Worm (Caenorhabditis elegans): ENCODE measurements around the gene set-16.

Gene set-16

DNA sequence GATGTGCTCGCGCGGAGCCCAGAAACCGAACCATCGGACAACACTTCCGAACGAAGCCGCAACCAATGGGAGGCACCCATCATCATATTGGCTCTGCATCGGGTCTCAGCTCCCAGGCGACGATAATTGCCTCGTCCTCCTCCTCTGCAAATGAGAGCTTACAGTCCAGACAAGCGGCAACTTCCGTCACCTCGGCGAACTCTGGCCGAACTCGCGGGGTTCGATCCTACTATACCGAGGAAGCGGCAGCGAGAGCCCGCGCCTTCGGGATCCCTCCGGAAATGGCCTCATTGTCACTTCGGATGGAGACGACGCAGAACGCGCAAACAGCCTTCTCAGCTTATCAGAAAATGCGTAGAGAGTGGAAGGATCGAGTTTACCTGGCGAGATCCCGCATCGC is 11.2 kb downstream of the set-16 start:
- no peak for TF ChIP-seq mab-9 (GFP tag; IDR thresholded peaks at IDR 0.05)
- TF ChIP-seq unc-130 (tag; optimal IDR thresholded peaks at IDR 0.05): no peak
- TF ChIP-seq unc-86 (tag; optimal IDR thresholded peaks at IDR 0.05): no peak
- no peak for TF ChIP-seq tlp-1 (tag; optimal IDR thresholded peaks at IDR 0.05)
- TF ChIP-seq vab-15 (tag; optimal IDR thresholded peaks at IDR 0.05): no peak
- TF ChIP-seq unc-62 (GFP tag; optimal IDR thresholded peaks at IDR 0.05): no peak
- TF ChIP-seq C34B4.2 (tag; optimal IDR thresholded peaks at IDR 0.05): no peak
- TF ChIP-seq ceh-8 (GFP tag; optimal IDR thresholded peaks at IDR 0.05): no peak
- TF ChIP-seq C04F5.9 (tag; optimal IDR thresholded peaks at IDR 0.05): no peak
- TF ChIP-seq dsc-1 (tag; optimal IDR thresholded peaks at IDR 0.05): no peak
- TF ChIP-seq nhr-47 (tag; optimal IDR thresholded peaks at IDR 0.05): no peak
- no peak for TF ChIP-seq tbx-2 (tag; optimal IDR thresholded peaks at IDR 0.05)
- no peak for TF ChIP-seq ces-1 (GFP tag; optimal IDR thresholded peaks at IDR 0.05)
- TF ChIP-seq elt-3 (tag; optimal IDR thresholded peaks at IDR 0.05): no peak
- TF ChIP-seq lin-39 (tag; optimal IDR thresholded peaks at IDR 0.05): no peak
- TF ChIP-seq lin-35 (GFP tag; optimal IDR thresholded peaks at IDR 0.05): no peak
- TF ChIP-seq pax-3 (tag; optimal IDR thresholded peaks at IDR 0.05): no peak
- TF ChIP-seq fos-1 (tag; optimal IDR thresholded peaks at IDR 0.05): no peak
- TF ChIP-seq unc-98 (GFP tag; IDR thresholded peaks at IDR 0.05): no peak
- TF ChIP-seq pag-3 (tag; optimal IDR thresholded peaks at IDR 0.05; ENCODE audit: borderline replicate concordance, insufficient read depth): no peak

DNA sequence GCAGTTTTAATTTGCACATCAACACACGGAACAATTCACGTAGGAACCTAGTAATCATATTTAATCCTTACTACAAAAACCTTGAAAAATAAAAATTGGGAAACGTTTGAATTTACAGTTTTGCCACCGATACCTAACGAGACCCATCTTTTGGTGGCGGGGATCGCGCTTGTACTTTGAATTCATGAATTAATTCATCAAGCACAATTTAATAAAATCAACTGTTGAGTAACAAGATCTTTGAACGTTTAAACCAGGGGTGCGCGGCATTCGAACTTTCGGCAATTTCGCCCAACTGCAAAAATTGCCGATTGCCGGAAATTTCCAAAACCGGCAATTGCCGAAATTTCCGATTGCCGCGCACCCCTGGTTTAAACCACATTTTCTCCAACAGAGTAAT is 13.0 kb downstream of the set-16 start:
- no peak for TF ChIP-seq efl-1 (optimal IDR thresholded peaks at IDR 0.05)
- peak in 1 of 2 experiments; percentile 43 for TF ChIP-seq efl-1 (GFP tag; optimal IDR thresholded peaks at IDR 0.05 in 1 of 2)
- no peak for TF ChIP-seq tbx-2 (tag; optimal IDR thresholded peaks at IDR 0.05)

DNA sequence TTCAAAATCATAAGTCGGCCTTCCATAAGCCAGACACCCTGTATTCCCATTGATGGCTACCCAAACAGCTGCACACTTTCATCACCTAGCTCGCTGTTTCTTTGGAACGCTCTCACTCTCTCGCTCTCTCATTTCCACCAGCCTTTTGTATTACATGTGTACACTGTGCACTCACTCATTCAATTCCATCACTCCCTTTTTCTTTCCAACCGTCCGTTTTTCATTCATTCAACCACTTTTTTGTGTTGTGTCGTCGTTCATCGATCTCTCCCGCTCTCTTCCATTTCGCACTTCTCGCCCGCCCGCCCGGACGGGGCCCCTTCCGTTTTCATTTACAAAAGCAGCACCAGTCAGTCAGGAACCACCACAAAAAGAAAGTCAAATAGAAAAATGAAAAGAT is 14.3 kb downstream of the set-16 start:
- TF ChIP-seq sptf-1 (tag; optimal IDR thresholded peaks at IDR 0.05): no peak
- TF ChIP-seq lin-14 (GFP tag; optimal IDR thresholded peaks at IDR 0.05): peak; percentile 52

DNA sequence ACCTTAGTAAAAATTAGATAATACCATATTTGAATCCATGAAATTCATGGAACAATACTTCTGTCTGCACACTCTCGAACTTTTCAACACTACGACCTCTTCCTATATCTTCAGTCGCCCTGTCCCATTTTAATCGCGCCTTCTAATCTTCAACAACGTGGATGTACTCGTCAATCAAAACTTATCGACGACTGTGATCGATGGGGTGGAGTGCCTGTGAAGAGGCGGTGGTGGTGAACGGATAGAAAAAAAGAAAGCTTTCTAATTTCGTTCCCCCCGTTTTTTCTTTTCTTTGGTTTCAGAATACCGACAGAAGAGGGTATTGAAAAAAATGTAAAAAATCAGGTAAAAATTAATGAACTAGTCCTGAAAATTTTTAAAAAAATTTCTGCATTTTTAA is 15.3 kb downstream of the set-16 start:
- TF ChIP-seq sup-37 (GFP tag; optimal IDR thresholded peaks at IDR 0.05) (no peak), zag-1 (tag; optimal IDR thresholded peaks at IDR 0.05) (no peak), lin-14 (GFP tag; optimal IDR thresholded peaks at IDR 0.05) (peak; percentile 35), tlp-1 (tag; optimal IDR thresholded peaks at IDR 0.05) (no peak), blmp-1 (tag; optimal IDR thresholded peaks at IDR 0.05) (peak; percentile 78), ztf-4 (tag; optimal IDR thresholded peaks at IDR 0.05) (no peak)

DNA sequence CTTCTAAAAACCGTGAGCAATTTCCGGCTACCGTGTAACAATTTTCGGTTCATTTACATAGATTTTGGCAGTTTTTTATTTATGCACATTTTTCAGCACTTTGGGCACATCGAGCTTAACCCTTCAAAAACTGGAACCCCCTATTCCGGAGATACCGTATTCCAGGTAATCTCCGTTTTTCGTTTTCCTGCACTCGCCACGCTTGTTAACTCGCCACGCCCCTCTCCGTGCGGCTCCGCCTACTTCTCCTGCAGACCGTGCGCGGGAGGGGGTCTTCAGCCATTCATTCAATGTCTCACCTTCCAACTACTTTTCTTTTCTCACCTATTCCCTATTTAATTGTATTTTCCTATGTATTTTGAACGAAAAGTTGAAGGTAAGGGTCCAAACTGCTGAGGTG is 16.4 kb downstream of the set-16 start:
- TF ChIP-seq zip-4 (GFP tag; optimal IDR thresholded peaks at IDR 0.05): no peak
- TF ChIP-seq blmp-1 (tag; optimal IDR thresholded peaks at IDR 0.05): peak; percentile 27
- no peak for TF ChIP-seq efl-1 (optimal IDR thresholded peaks at IDR 0.05)
- TF ChIP-seq efl-1 (GFP tag; optimal IDR thresholded peaks at IDR 0.05 in 1 of 2): peak in 1 of 2 experiments; percentile 85

- TF ChIP-seq tbx-2 (tag; optimal IDR thresholded peaks at IDR 0.05) (no peak), unc-62 (GFP tag; optimal IDR thresholded peaks at IDR 0.05) (no peak), nhr-47 (tag; optimal IDR thresholded peaks at IDR 0.05) (no peak), fkh-8 (tag; optimal IDR thresholded peaks at IDR 0.05) (no peak), jun-1 (tag; optimal IDR thresholded peaks at IDR 0.05) (no peak), lsy-2 (tag; optimal IDR thresholded peaks at IDR 0.05) (peak in 1 of 2 experiments; percentile 25)
Observed at ce11 chrIII:13666406-13666805, 22.7 kb downstream of the set-16 start.
